Worm (Caenorhabditis elegans): ENCODE results near the gene srt-12.
"Not testable (repeated sequence)": the region's sequence is repeated elsewhere in the genome, so short reads cannot be mapped to it uniquely, and the experiment has no call there.

srt-12 gene

DNA sequence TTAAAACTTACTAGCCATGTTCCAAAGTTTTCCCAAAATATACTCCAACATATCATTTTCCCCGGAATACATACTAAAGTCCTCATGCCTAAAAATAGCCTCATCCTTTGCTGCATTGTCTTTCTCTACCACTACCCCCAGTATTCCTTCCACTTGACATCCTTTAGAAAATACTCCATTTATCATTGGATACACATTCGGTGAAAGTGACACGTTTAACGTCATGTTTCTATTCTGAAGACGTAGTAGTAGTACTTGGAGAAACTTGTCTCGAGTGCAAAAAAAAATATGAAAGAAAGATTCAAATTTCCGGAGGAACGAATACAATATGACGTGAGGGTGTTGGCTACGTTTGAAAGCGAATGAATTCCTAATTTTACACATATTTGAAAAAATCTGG, 25.4 kb downstream of the srt-12 start:
- TF ChIP-seq unc-130 (GFP tag; optimal IDR thresholded peaks at IDR 0.05) (no peak), unc-62 (GFP tag; optimal IDR thresholded peaks at IDR 0.05 in 1 of 2) (peak in 1 of 2 experiments; percentile 90), unc-62 (tag; optimal IDR thresholded peaks at IDR 0.05) (no peak), ctbp-1 (GFP tag; IDR thresholded peaks at IDR 0.05) (no peak)

DNA sequence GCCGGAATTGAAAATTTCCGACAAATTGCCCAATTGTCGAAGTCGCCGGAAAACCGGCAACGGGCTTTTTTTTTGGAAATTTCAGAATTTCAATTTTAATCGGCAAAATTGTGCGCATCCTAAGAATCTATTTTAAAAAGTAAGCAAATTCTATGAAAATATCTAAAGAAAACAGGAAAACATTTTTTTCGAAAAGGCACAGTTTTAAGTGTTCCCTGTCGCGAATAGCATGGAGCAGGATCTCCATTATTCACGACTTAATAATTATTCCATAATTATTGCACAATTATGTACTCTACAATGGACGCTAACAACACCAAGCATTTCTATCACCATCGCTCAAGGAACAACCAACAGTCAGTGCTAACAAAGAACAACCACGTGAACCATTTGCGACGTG, 26.5 kb downstream of the srt-12 start, which contains the start of gene H43I07.4:
Gene H43I07.4, plus strand, starts transcription at position 301 of the 400 bp plus-strand sequence.
- not testable (repeated sequence) for TF ChIP-seq dmd-9 (GFP tag; IDR thresholded peaks at IDR 0.05); tag-97 (GFP tag; IDR thresholded peaks at IDR 0.05); skn-1 (tag; optimal IDR thresholded peaks at IDR 0.05)

DNA sequence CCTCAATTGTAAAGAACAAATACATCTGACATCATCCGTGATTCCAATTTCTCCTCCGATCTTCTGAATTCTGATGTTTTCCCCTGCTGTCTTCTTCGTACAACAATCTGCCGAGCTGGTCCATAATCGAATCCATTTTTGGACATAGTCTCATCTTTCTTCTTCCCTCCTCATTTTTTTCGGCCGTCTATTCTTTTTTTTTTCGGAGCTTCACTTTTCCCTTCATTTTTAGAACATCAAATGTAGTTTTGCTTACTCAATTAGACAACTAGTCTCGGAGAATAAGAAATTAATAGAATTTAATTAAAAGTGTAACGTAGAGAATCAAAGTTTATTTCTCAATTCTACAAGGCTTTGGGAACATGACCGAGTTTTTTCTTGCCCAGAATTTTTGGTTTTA, 30.8 kb downstream of the srt-12 start:
- TF ChIP-seq nhr-77 (tag; optimal IDR thresholded peaks at IDR 0.05), result no peak
- TF ChIP-seq set-16 (GFP tag; IDR thresholded peaks at IDR 0.05), result no peak
- TF ChIP-seq ztf-11 (tag; optimal IDR thresholded peaks at IDR 0.05), result no peak
- TF ChIP-seq F37D6.2 (tag; optimal IDR thresholded peaks at IDR 0.05), result no peak
- peak; percentile 91 for TF ChIP-seq fkh-10 (GFP tag; optimal IDR thresholded peaks at IDR 0.05)
- TF ChIP-seq aha-1 (tag), result peak; percentile 20
- TF ChIP-seq spr-3 (GFP tag; optimal IDR thresholded peaks at IDR 0.05), result no peak
- no peak for TF ChIP-seq attf-4 (tag; optimal IDR thresholded peaks at IDR 0.05)
- TF ChIP-seq unc-62 (GFP tag; optimal IDR thresholded peaks at IDR 0.05 in 1 of 2), result no peak
- no peak for TF ChIP-seq unc-62 (tag; optimal IDR thresholded peaks at IDR 0.05)
- TF ChIP-seq ctbp-1 (GFP tag; IDR thresholded peaks at IDR 0.05), result 0 out of 2 replicates have a peak, but pooled peaks have one; percentile 25
- TF ChIP-seq nhr-6 (tag; optimal IDR thresholded peaks at IDR 0.05), result no peak
- TF ChIP-seq zip-11 (GFP tag; IDR thresholded peaks at IDR 0.05), result no peak
- TF ChIP-seq ces-1 (GFP tag; optimal IDR thresholded peaks at IDR 0.05), result peak; percentile 31
- no peak for TF ChIP-seq D1046.2 (GFP tag; IDR thresholded peaks at IDR 0.05)
- TF ChIP-seq pha-4 (GFP tag; IDR thresholded peaks at IDR 0.05), result no peak
- TF ChIP-seq pha-4 (tag; optimal IDR thresholded peaks at IDR 0.05), result no peak
- TF ChIP-seq ztf-7 (tag; optimal IDR thresholded peaks at IDR 0.05), result no peak
- TF ChIP-seq nhr-48 (tag; optimal IDR thresholded peaks at IDR 0.05), result no peak
- no peak for TF ChIP-seq snpc-1.2 (GFP tag; IDR thresholded peaks at IDR 0.05)
- no peak for TF ChIP-seq hmg-1.1 (GFP tag; IDR thresholded peaks at IDR 0.05)

DNA sequence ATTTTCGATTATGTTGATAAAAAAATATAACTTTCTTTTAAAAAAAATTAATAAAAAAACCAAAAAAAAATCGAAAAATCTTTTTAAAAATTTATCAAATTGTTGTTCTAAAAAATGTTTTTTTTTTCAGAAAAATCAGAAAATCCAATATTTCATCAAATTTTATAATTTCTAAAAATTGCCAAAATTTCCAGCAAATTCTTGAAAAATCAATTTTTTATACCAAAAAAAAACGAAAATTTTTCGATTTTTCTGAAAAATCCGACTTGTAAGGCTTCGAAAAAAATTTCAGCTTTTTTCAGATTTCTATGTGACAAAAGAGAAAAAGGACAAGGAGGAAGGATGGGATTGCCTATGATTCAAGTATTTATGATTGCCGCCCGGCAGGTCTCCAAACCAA, 37.9 kb downstream of the srt-12 start, which contains the start of gene H43I07.1:
Gene H43I07.1, plus strand, starts transcription at position 301 of the 400 bp plus-strand sequence.
- TF ChIP-seq egl-27 (tag; optimal IDR thresholded peaks at IDR 0.05), result no peak
- TF ChIP-seq unc-39 (tag; optimal IDR thresholded peaks at IDR 0.05), result no peak
- no peak for TF ChIP-seq nhr-10 (tag; optimal IDR thresholded peaks at IDR 0.05)
- TF ChIP-seq lir-3 (tag; optimal IDR thresholded peaks at IDR 0.05), result no peak

DNA sequence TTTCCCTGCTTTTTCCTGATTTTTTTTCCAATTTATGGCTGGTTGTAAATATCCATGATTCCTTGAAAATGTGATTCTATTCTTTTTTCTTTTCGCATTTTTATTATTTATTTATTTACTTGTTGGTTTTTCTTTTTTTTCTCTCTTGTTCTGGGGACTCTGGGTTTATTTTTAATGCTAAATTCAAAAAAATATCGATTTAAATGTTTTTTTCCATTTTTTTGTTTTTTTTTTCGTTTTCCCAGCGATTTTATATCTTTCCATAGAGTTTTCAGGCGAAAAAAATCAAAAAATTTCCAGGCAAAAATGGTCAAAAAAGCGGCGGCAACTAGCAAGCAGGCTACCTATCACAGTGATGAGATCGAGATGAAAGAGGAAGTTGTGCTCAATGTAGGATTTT, 43.1 kb downstream of the srt-12 start, which contains the start of gene rpac-40:
Gene rpac-40, plus strand, starts transcription at position 301 of the 400 bp plus-strand sequence.
- no peak for TF ChIP-seq nhr-76 (tag; optimal IDR thresholded peaks at IDR 0.05)
- no peak for TF ChIP-seq mxl-2 (GFP tag; conservative IDR thresholded peaks at IDR 0.05)
- TF ChIP-seq lir-3 (tag; optimal IDR thresholded peaks at IDR 0.05), result no peak
- TF ChIP-seq set-16 (GFP tag; IDR thresholded peaks at IDR 0.05), result no peak
- TF ChIP-seq D1046.2 (GFP tag; IDR thresholded peaks at IDR 0.05), result no peak
- no peak for TF ChIP-seq unc-39 (tag; optimal IDR thresholded peaks at IDR 0.05)
- no peak for TF ChIP-seq lin-38 (GFP tag; IDR thresholded peaks at IDR 0.05)
- TF ChIP-seq hlh-11 (tag; optimal IDR thresholded peaks at IDR 0.05), result no peak
- no peak for TF ChIP-seq Y5F2A.4 (GFP tag; optimal IDR thresholded peaks at IDR 0.05)
- no peak for TF ChIP-seq pha-4 (GFP tag; IDR thresholded peaks at IDR 0.05)
- no peak for TF ChIP-seq pha-4 (tag; optimal IDR thresholded peaks at IDR 0.05)
